Fruit fly (Drosophila melanogaster) whole organism: ENCODE measurements around the gene CG14708.

Experiments used
- CG8478 ChIP-seq: fragments of >200 bp; optimal IDR thresholded peaks from 2 replicates; lab custom pipeline; 2018; ENCODE audit warnings: inconsistent platforms
- Dll ChIP-seq: fragments of >200 bp; optimal IDR thresholded peaks from 2 replicates; lab custom pipeline; 2017
- EcR ChIP-seq, 2 experiments: fragments of >200 bp; optimal IDR thresholded peaks; 2 replicates each; lab custom pipeline; 2017; ENCODE audit warnings: missing biosample characterization in 2 of 2, missing genetic modification characterization in 2 of 2, missing genetic modification reagents in 2 of 2
- pan ChIP-seq: fragments of >200 bp; optimal IDR thresholded peaks from 2 replicates; lab custom pipeline; 2017
- psq ChIP-seq: fragments of >200 bp; optimal IDR thresholded peaks from 2 replicates; lab custom pipeline; 2017
- usp ChIP-seq: fragments of >200 bp; optimal IDR thresholded peaks from 2 replicates; lab custom pipeline; 2017; ENCODE audit warnings: missing biosample characterization, missing genetic modification characterization, mixed read lengths

DNA sequence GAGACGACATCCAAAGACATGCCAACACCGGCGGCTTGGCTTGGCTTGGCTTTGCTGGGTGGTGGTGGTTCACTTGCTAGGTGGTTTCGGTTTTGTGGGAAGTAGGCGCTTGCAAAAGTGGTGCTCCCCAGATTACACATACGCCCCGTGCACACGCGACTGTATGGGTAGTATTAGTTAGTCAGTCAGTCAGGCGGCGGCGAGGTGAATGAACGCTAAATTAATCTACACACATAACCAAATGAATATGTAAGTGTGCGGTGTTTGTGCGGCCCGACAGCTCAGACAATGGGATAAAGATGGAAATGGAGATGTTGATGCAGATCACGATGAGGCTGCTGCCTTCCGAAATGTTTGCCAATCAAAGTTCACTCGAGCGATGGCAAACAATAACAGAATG lies 49.2 kb downstream of the CG14708 start:
- TF ChIP-seq psq, result no peak
- no peak for TF ChIP-seq usp (GFP tag; lab: Kevin White, UChicago)
- TF ChIP-seq CG8478 (lab: Kevin White, UChicago), result no peak
- TF ChIP-seq Dll, result no peak
- TF ChIP-seq pan, result no peak
- no peak for TF ChIP-seq EcR (GFP tag; optimal IDR thresholded peaks at IDR 0.05; lab: Kevin White, UChicago)
